Worm (Caenorhabditis elegans): Measurements from ENCODE around the gene nlf-1.

ce11 chrX:1014708-1015107 lies 2.7 kb downstream of the nlf-1 start:
- TF ChIP-seq F37D6.2 (tag; optimal IDR thresholded peaks at IDR 0.05): no peak
- no peak for TF ChIP-seq daf-19 (GFP tag; conservative IDR thresholded peaks at IDR 0.05)
- TF ChIP-seq egl-27 (tag; optimal IDR thresholded peaks at IDR 0.05): no peak
- TF ChIP-seq nhr-28 (tag; optimal IDR thresholded peaks at IDR 0.05): no peak
- no peak for TF ChIP-seq ztf-11 (tag; optimal IDR thresholded peaks at IDR 0.05)
- no peak for TF ChIP-seq pha-4 (GFP tag; IDR thresholded peaks at IDR 0.05)
- no peak for TF ChIP-seq pha-4 (tag; optimal IDR thresholded peaks at IDR 0.05)
- TF ChIP-seq cey-2 (tag; optimal IDR thresholded peaks at IDR 0.05; ENCODE audit: borderline replicate concordance, insufficient read depth): no peak
- TF ChIP-seq attf-4 (tag; optimal IDR thresholded peaks at IDR 0.05): no peak
- no peak for TF ChIP-seq unc-130 (GFP tag; optimal IDR thresholded peaks at IDR 0.05)
- TF ChIP-seq nhr-25 (tag; optimal IDR thresholded peaks at IDR 0.05; ENCODE audit: borderline replicate concordance, insufficient read depth): no peak
- TF ChIP-seq gei-8 (GFP tag; optimal IDR thresholded peaks at IDR 0.05): no peak
- no peak for TF ChIP-seq R02D3.7 (tag; optimal IDR thresholded peaks at IDR 0.05)
- TF ChIP-seq jun-1 (tag; optimal IDR thresholded peaks at IDR 0.05): no peak
- no peak for TF ChIP-seq unc-62 (GFP tag; optimal IDR thresholded peaks at IDR 0.05 in 1 of 2)
- no peak for TF ChIP-seq unc-62 (tag; optimal IDR thresholded peaks at IDR 0.05)
